Worm (Caenorhabditis elegans) whole organism, L3 larva: Measurements from ENCODE around the gene F58B3.4.

Source experiments
- R02D3.7 ChIP-seq: fragments of 150-350 bp; optimal IDR thresholded peaks from 2 replicates; lab custom pipeline; 2014; ENCODE audit warnings: missing biosample characterization, missing genetic modification characterization
- aly-2 ChIP-seq: fragments of 150-350 bp; optimal IDR thresholded peaks from 2 replicates; lab custom pipeline; 2014; ENCODE audit warnings: missing biosample characterization, missing genetic modification characterization
- ama-1 ChIP-seq: fragments of 150-350 bp; optimal IDR thresholded peaks from 2 replicates; lab custom pipeline; 2018
- ceh-16 ChIP-seq: sonication (generic microtip); optimal IDR thresholded peaks from 2 replicates; lab custom pipeline; 2017; ENCODE audit warnings: missing biosample characterization, missing genetic modification characterization
- ceh-28 ChIP-seq: fragments of 150-350 bp; optimal IDR thresholded peaks from 2 replicates; lab custom pipeline; 2014; ENCODE audit warnings: missing biosample characterization, missing genetic modification reagents, missing genetic modification characterization
- ceh-82 ChIP-seq: fragments of 150-350 bp; optimal IDR thresholded peaks from 2 replicates; lab custom pipeline; 2014; ENCODE audit warnings: missing biosample characterization, missing genetic modification characterization
- ceh-9 ChIP-seq: sonication (generic microtip); optimal IDR thresholded peaks from 2 replicates; lab custom pipeline; 2018; ENCODE audit warnings: missing biosample characterization, missing genetic modification characterization
- egl-27 ChIP-seq: sonication (generic microtip); optimal IDR thresholded peaks from 4 replicates; lab custom pipeline; 2017; ENCODE audit warnings: missing biosample characterization, missing genetic modification reagents, missing genetic modification characterization
- egl-5 ChIP-seq: fragments of 150-350 bp; optimal IDR thresholded peaks from 2 replicates; lab custom pipeline; 2017; ENCODE audit warnings: missing biosample characterization, missing genetic modification reagents, missing genetic modification characterization, inconsistent platforms
- elt-2 ChIP-seq: sonication (generic microtip); optimal IDR thresholded peaks from 2 replicates; lab custom pipeline; 2016; ENCODE audit warnings: missing genetic modification reagents, mild to moderate bottlenecking, missing genetic modification characterization, missing compliant biosample characterization
- elt-3 ChIP-seq, 3 experiments: fragments of 150-350 bp in 1 of 3; sonication (generic microtip) in 2 of 3; optimal IDR thresholded peaks; 2 replicates in 2 of 3; 4 replicates in 1 of 3; lab custom pipeline; 2014 to 2017; ENCODE audit warnings: missing biosample characterization in 3 of 3, missing genetic modification characterization in 3 of 3
- eor-1 ChIP-seq, 2 experiments: fragments of 150-350 bp; optimal IDR thresholded peaks; 2 replicates each; lab custom pipeline; 2014 to 2018; ENCODE audit warnings: missing biosample characterization in 2 of 2, missing genetic modification characterization in 2 of 2
- fkh-10 ChIP-seq: sonication (generic microtip); optimal IDR thresholded peaks from 2 replicates; lab custom pipeline; 2017; ENCODE audit warnings: missing biosample characterization, missing genetic modification reagents, missing genetic modification characterization
- fkh-2 ChIP-seq: fragments of 150-350 bp; optimal IDR thresholded peaks from 2 replicates; lab custom pipeline; 2014; ENCODE audit warnings: missing biosample characterization, missing genetic modification reagents, missing genetic modification characterization
- hmg-11 ChIP-seq: sonication (generic microtip); optimal IDR thresholded peaks from 2 replicates; lab custom pipeline; 2016; ENCODE audit warnings: missing genetic modification characterization, missing compliant biosample characterization
- jun-1 ChIP-seq: fragments of 150-350 bp; optimal IDR thresholded peaks from 2 replicates; lab custom pipeline; 2014; ENCODE audit warnings: missing biosample characterization, missing genetic modification reagents, missing genetic modification characterization
- lin-15B ChIP-seq: fragments of 150-350 bp; optimal IDR thresholded peaks from 2 replicates; lab custom pipeline; 2014; ENCODE audit warnings: missing biosample characterization, missing genetic modification characterization
- lin-39 ChIP-seq: fragments of 150-350 bp; optimal IDR thresholded peaks from 2 replicates; lab custom pipeline; 2018; ENCODE audit warnings: missing biosample characterization, missing genetic modification reagents, missing genetic modification characterization
- lsy-12 ChIP-seq: sonication (generic microtip); optimal IDR thresholded peaks from 2 replicates; lab custom pipeline; 2016; ENCODE audit warnings: mild to moderate bottlenecking, missing genetic modification characterization, missing compliant biosample characterization
- nfya-1 ChIP-seq: sonication (generic microtip); optimal IDR thresholded peaks from 2 replicates; lab custom pipeline; 2017; ENCODE audit warnings: missing genetic modification characterization, mild to moderate bottlenecking, missing compliant biosample characterization, antibody characterized with exemption, moderate library complexity; ENCODE audit not compliant: insufficient read depth
- nhr-11 ChIP-seq: fragments of 150-350 bp; optimal IDR thresholded peaks from 2 replicates; lab custom pipeline; 2014; ENCODE audit warnings: missing biosample characterization, missing genetic modification characterization
- nhr-12 ChIP-seq: fragments of 150-350 bp; optimal IDR thresholded peaks from 2 replicates; lab custom pipeline; 2014; ENCODE audit warnings: missing biosample characterization, missing genetic modification characterization
- nhr-23 ChIP-seq: fragments of 150-350 bp; optimal IDR thresholded peaks from 2 replicates; lab custom pipeline; 2014; ENCODE audit warnings: missing biosample characterization, missing genetic modification reagents, missing genetic modification characterization
- nhr-25 ChIP-seq: sonication (generic microtip); optimal IDR thresholded peaks from 2 replicates; lab custom pipeline; 2017; ENCODE audit warnings: missing biosample characterization, missing genetic modification characterization
- nhr-28 ChIP-seq: fragments of 150-350 bp; optimal IDR thresholded peaks from 2 replicates; lab custom pipeline; 2014; ENCODE audit warnings: missing biosample characterization, missing genetic modification characterization
- nhr-43 ChIP-seq: sonication (generic microtip); optimal IDR thresholded peaks from 2 replicates; lab custom pipeline; 2016; ENCODE audit warnings: mild to moderate bottlenecking, missing genetic modification characterization, missing compliant biosample characterization; ENCODE audit not compliant: poor library complexity, severe bottlenecking
- nhr-67 ChIP-seq: fragments of 150-350 bp; optimal IDR thresholded peaks from 2 replicates; lab custom pipeline; 2014; ENCODE audit warnings: missing biosample characterization, missing genetic modification characterization
- nhr-76 ChIP-seq: fragments of 150-350 bp; sonication (generic microtip); optimal IDR thresholded peaks from 5 replicates; lab custom pipeline; 2014; ENCODE audit warnings: missing biosample characterization, missing genetic modification characterization
- pha-4 ChIP-seq: fragments of 150-350 bp; optimal IDR thresholded peaks from 2 replicates; lab custom pipeline; 2014; ENCODE audit warnings: missing biosample characterization, missing genetic modification reagents, missing genetic modification characterization
- sea-2 ChIP-seq: fragments of 150-350 bp; sonication (generic microtip); optimal IDR thresholded peaks from 4 replicates; lab custom pipeline; 2014; ENCODE audit warnings: missing biosample characterization, missing genetic modification reagents, missing genetic modification characterization
- skn-1 ChIP-seq: fragments of 150-350 bp; optimal IDR thresholded peaks from 2 replicates; lab custom pipeline; 2014; ENCODE audit warnings: missing biosample characterization, missing genetic modification characterization
- snpc-4 ChIP-seq: fragments of 150-350 bp; optimal IDR thresholded peaks from 2 replicates; lab custom pipeline; 2014; ENCODE audit warnings: missing biosample characterization, missing genetic modification characterization
- unc-62 ChIP-seq: fragments of 150-350 bp; sonication (generic microtip); optimal IDR thresholded peaks from 4 replicates; lab custom pipeline; 2014; ENCODE audit warnings: missing biosample characterization, missing genetic modification reagents, missing genetic modification characterization
- zag-1 ChIP-seq: fragments of 150-350 bp; optimal IDR thresholded peaks from 2 replicates; lab custom pipeline; 2014; ENCODE audit warnings: missing biosample characterization, missing genetic modification characterization
- ztf-11 ChIP-seq: fragments of 150-350 bp; optimal IDR thresholded peaks from 2 replicates; lab custom pipeline; 2014; ENCODE audit warnings: missing biosample characterization, missing genetic modification characterization

The F58B3.4 gene

ce11 chrIV:11640915-11641314 lies 9.3 kb upstream of the F58B3.4 start, which contains the start of gene ttr-50:
Gene ttr-50, minus strand, starts transcription at chrIV:11641015.
- no peak for TF ChIP-seq egl-27 (tag; lab: Kevin White, UChicago)
- no peak for TF ChIP-seq eor-1 (tag; optimal IDR thresholded peaks at IDR 0.05; lab: Kevin White, UChicago)

- TF ChIP-seq lin-15B (tag; lab: Kevin White, UChicago) = no peak
- no peak for TF ChIP-seq nhr-67
- no peak for TF ChIP-seq egl-5 (tag; lab: Kevin White, UChicago)
- TF ChIP-seq R02D3.7 (tag; lab: Kevin White, UChicago) = no peak
- no peak for TF ChIP-seq ceh-16 (tag; lab: Kevin White, UChicago)
- no peak for TF ChIP-seq elt-2 (tag; lab: Kevin White, UChicago)
- no peak for TF ChIP-seq zag-1 (tag; lab: Kevin White, UChicago)
- TF ChIP-seq egl-27 (tag; lab: Kevin White, UChicago) = no peak
- TF ChIP-seq nhr-23 (tag; lab: Kevin White, UChicago) = no peak
- TF ChIP-seq lin-39 (tag; lab: Kevin White, UChicago) = no peak
- TF ChIP-seq nhr-25 (tag; lab: Kevin White, UChicago) = no peak
- no peak for TF ChIP-seq nhr-11 (tag; lab: Kevin White, UChicago)
- no peak for TF ChIP-seq aly-2 (tag; lab: Kevin White, UChicago)
- no peak for TF ChIP-seq ceh-28 (tag; lab: Kevin White, UChicago)
- no peak for TF ChIP-seq pha-4 (tag; lab: Kevin White, UChicago)
- TF ChIP-seq nhr-76 (tag; lab: Kevin White, UChicago) = no peak
- TF ChIP-seq ztf-11 (tag; lab: Kevin White, UChicago) = no peak
- no peak for TF ChIP-seq snpc-4
- no peak for TF ChIP-seq ceh-9 (tag; lab: Kevin White, UChicago)
Observed at ce11 chrIV:11638016-11638415, 6.4 kb upstream of the F58B3.4 start, which contains the start of gene rbm-17. Gene rbm-17, plus strand, starts transcription at chrIV:11638316.

- TF ChIP-seq elt-2 (tag; lab: Kevin White, UChicago) = peak; percentile 7
- no peak for TF ChIP-seq jun-1 (tag; lab: Kevin White, UChicago)
- no peak for TF ChIP-seq ceh-9 (tag; lab: Kevin White, UChicago)
- no peak for TF ChIP-seq elt-3 (tag; optimal IDR thresholded peaks at IDR 0.05; lab: Kevin White, UChicago)
- no peak for TF ChIP-seq skn-1 (tag; lab: Kevin White, UChicago)
- TF ChIP-seq nhr-28 (tag; lab: Kevin White, UChicago) = no peak
- TF ChIP-seq fkh-10 (GFP tag; lab: Kevin White, UChicago) = no peak
- no peak for TF ChIP-seq ztf-11 (tag; lab: Kevin White, UChicago)
- peak; percentile 8 for TF ChIP-seq nfya-1
- TF ChIP-seq sea-2 (GFP tag; lab: Kevin White, UChicago) = no peak
- no peak for TF ChIP-seq nhr-12 (tag; lab: Kevin White, UChicago)
- no peak for TF ChIP-seq ceh-82
- peak; percentile 40 for TF ChIP-seq nhr-23 (tag; lab: Kevin White, UChicago)
- no peak for TF ChIP-seq nhr-43
Observed at ce11 chrIV:11636409-11636723, 4.7 kb upstream of the F58B3.4 start, which contains the start of gene F58B3.6. Gene F58B3.6, plus strand, starts transcription at chrIV:11636648.

ce11 chrIV:11635437-11636408 lies 4.1 kb upstream of the F58B3.4 start, which contains the start of gene mars-1:
Gene mars-1, minus strand, starts transcription at chrIV:11635487.
- TF ChIP-seq unc-62 (GFP tag; lab: Kevin White, UChicago) (no peak), fkh-2 (tag; lab: Kevin White, UChicago) (no peak), fkh-10 (GFP tag; lab: Kevin White, UChicago) (peak; percentile 25), pha-4 (tag; lab: Kevin White, UChicago) (peak; percentile 76), lsy-12 (peak; percentile 22), nhr-11 (tag; lab: Kevin White, UChicago) (peak; percentile 34), nfya-1 (peak; percentile 58), nhr-23 (tag; lab: Kevin White, UChicago) (peak; percentile 56), ama-1 (lab: Kevin White, UChicago) (no peak), lin-39 (tag; lab: Kevin White, UChicago) (no peak), R02D3.7 (tag; lab: Kevin White, UChicago) (no peak), ztf-11 (tag; lab: Kevin White, UChicago) (no peak), elt-2 (tag; lab: Kevin White, UChicago) (peak; percentile 32), snpc-4 (peak; percentile 18), lin-15B (tag; lab: Kevin White, UChicago) (peak; percentile 80), nhr-43 (peak; percentile 31), skn-1 (tag; lab: Kevin White, UChicago) (peak; percentile 39), nhr-25 (tag; lab: Kevin White, UChicago) (peak; percentile 61), hmg-11 (tag; lab: Kevin White, UChicago) (peak; percentile 10)
